Worm (Caenorhabditis elegans): ENCODE results near the gene R12B2.6.

R12B2.6 gene

DNA sequence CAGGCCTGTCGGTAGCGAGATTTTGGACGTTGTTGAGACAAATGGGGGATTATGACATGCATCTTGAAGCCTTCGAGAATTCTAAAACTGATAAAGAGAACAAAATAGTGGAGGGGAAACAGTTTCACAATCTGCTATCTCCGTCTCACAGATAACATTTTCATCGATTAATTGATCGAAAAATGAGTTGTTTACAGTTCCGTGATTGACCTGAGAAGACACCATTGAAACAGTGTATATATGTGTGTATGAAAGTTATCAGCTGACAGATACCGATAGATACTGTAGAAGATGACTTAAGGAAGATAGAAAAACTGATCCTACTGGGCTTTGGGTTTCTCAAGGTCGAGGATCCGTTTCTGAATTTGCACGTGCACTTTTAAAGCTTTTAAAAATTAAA lies 5.2 kb upstream of the R12B2.6 start:
- TF ChIP-seq dmd-8 (GFP tag; IDR thresholded peaks at IDR 0.05) (no peak), nhr-111 (GFP tag; optimal IDR thresholded peaks at IDR 0.05) (no peak), madf-9 (GFP tag; conservative IDR thresholded peaks at IDR 0.05) (no peak), nhr-77 (tag; optimal IDR thresholded peaks at IDR 0.05) (no peak), nhr-10 (tag; optimal IDR thresholded peaks at IDR 0.05) (no peak), lin-1 (GFP tag; IDR thresholded peaks at IDR 0.05) (0 out of 2 replicates have a peak, but pooled peaks have one; percentile 27), nhr-41 (GFP tag; IDR thresholded peaks at IDR 0.05) (no peak), unc-62 (GFP tag; optimal IDR thresholded peaks at IDR 0.05 in 1 of 2) (no peak), unc-62 (tag; optimal IDR thresholded peaks at IDR 0.05) (no peak), egl-43 (GFP tag; IDR thresholded peaks at IDR 0.05) (no peak), dve-1 (tag; optimal IDR thresholded peaks at IDR 0.05; ENCODE audit: insufficient read depth) (peak; percentile 88), F10B5.3 (tag; optimal IDR thresholded peaks at IDR 0.05) (no peak), nhr-11 (tag; optimal IDR thresholded peaks at IDR 0.05) (no peak), tag-97 (GFP tag; IDR thresholded peaks at IDR 0.05) (no peak), ztf-11 (tag; optimal IDR thresholded peaks at IDR 0.05) (no peak), daf-19 (GFP tag; conservative IDR thresholded peaks at IDR 0.05) (0 out of 2 replicates have a peak, but pooled peaks have one; percentile 42), T20F7.1 (GFP tag; optimal IDR thresholded peaks at IDR 0.05) (peak; percentile 61), zag-1 (tag; optimal IDR thresholded peaks at IDR 0.05) (no peak), ceh-32 (tag; optimal IDR thresholded peaks at IDR 0.05; ENCODE audit: poor library complexity) (no peak), mxl-3 (GFP tag; optimal IDR thresholded peaks at IDR 0.05) (no peak), lin-38 (GFP tag; IDR thresholded peaks at IDR 0.05) (no peak), ZK337.2 (GFP tag; IDR thresholded peaks at IDR 0.05) (no peak), Y48G9A.11 (GFP tag; IDR thresholded peaks at IDR 0.05) (no peak), nhr-76 (tag; optimal IDR thresholded peaks at IDR 0.05) (no peak), dpl-1 (GFP tag; optimal IDR thresholded peaks at IDR 0.05) (no peak), egl-27 (tag; optimal IDR thresholded peaks at IDR 0.05) (no peak), nhr-102 (tag; optimal IDR thresholded peaks at IDR 0.05) (no peak), lim-7 (GFP tag; IDR thresholded peaks at IDR 0.05) (no peak), zfp-2 (tag; optimal IDR thresholded peaks at IDR 0.05) (no peak), F49E8.2 (tag; optimal IDR thresholded peaks at IDR 0.05; ENCODE audit: borderline replicate concordance) (no peak), nhr-25 (tag; optimal IDR thresholded peaks at IDR 0.05; ENCODE audit: borderline replicate concordance, insufficient read depth) (no peak), unc-130 (GFP tag; optimal IDR thresholded peaks at IDR 0.05) (no peak), Y105C5A.15 (GFP tag; IDR thresholded peaks at IDR 0.05) (no peak), nhr-42 (GFP tag; IDR thresholded peaks at IDR 0.05) (no peak), tra-1 (GFP tag; IDR thresholded peaks at IDR 0.05) (no peak), ceh-28 (tag; optimal IDR thresholded peaks at IDR 0.05) (no peak), pqm-1 (tag; optimal IDR thresholded peaks at IDR 0.05) (peak; percentile 51), skn-1 (tag; optimal IDR thresholded peaks at IDR 0.05) (no peak), cey-2 (tag; optimal IDR thresholded peaks at IDR 0.05; ENCODE audit: borderline replicate concordance, insufficient read depth) (no peak), hlh-11 (tag; optimal IDR thresholded peaks at IDR 0.05) (peak; percentile 62), hmg-1.1 (GFP tag; IDR thresholded peaks at IDR 0.05) (no peak), Y5F2A.4 (GFP tag; optimal IDR thresholded peaks at IDR 0.05) (no peak), dmd-6 (GFP tag; IDR thresholded peaks at IDR 0.05) (peak; percentile 74), saeg-2 (GFP tag; IDR thresholded peaks at IDR 0.05) (no peak), ceh-44 (GFP tag; IDR thresholded peaks at IDR 0.05) (no peak), nhr-28 (tag; optimal IDR thresholded peaks at IDR 0.05) (peak; percentile 60), arid-1 (GFP tag; conservative IDR thresholded peaks at IDR 0.05) (no peak), mdl-1 (tag; optimal IDR thresholded peaks at IDR 0.05) (peak in 1 of 2 experiments; percentile 30), nhr-6 (tag; optimal IDR thresholded peaks at IDR 0.05) (peak; percentile 49), T26A8.4 (GFP tag; IDR thresholded peaks at IDR 0.05) (no peak; the same call in 1 of the 2 replicates), lsy-2 (tag; optimal IDR thresholded peaks at IDR 0.05) (peak in 1 of 2 experiments; percentile 1), hlh-30 (tag; optimal IDR thresholded peaks at IDR 0.05; ENCODE audit: insufficient read depth) (peak; percentile 73)
